Fruit fly (Drosophila melanogaster): ENCODE measurements around the gene CG13891.

- TF ChIP-seq CG8478 (optimal IDR thresholded peaks at IDR 0.05), result no peak
- TF ChIP-seq usp (GFP tag; optimal IDR thresholded peaks at IDR 0.05), result no peak
Measured at dm6 chr3L:409791-410190, 23.9 kb downstream of the CG13891 start.

All from whole organism.